Worm (Caenorhabditis elegans): ENCODE results near the gene gtl-2.

gtl-2 gene

ce11 chrIV:11286112-11286511 lies 12.9 kb downstream of the gtl-2 start:
- TF ChIP-seq B0310.2 (tag; optimal IDR thresholded peaks at IDR 0.05) (no peak), F13C5.2 (tag; optimal IDR thresholded peaks at IDR 0.05) (no peak), ceh-13 (GFP tag; optimal IDR thresholded peaks at IDR 0.05) (no peak), pes-1 (GFP tag; IDR thresholded peaks at IDR 0.05) (no peak), ets-7 (tag; optimal IDR thresholded peaks at IDR 0.05) (no peak), ama-1 (optimal IDR thresholded peaks at IDR 0.05) (no peak), hmbx-1 (tag; optimal IDR thresholded peaks at IDR 0.05) (no peak), hnd-1 (tag; optimal IDR thresholded peaks at IDR 0.05) (no peak), hmg-4 (GFP tag; optimal IDR thresholded peaks at IDR 0.05) (no peak)

- no peak for TF ChIP-seq hmg-4 (GFP tag; optimal IDR thresholded peaks at IDR 0.05)
- no peak for TF ChIP-seq B0310.2 (tag; optimal IDR thresholded peaks at IDR 0.05)
- no peak for TF ChIP-seq F13C5.2 (tag; optimal IDR thresholded peaks at IDR 0.05)
- TF ChIP-seq tra-4 (tag; optimal IDR thresholded peaks at IDR 0.05): no peak
- no peak for TF ChIP-seq hnd-1 (tag; optimal IDR thresholded peaks at IDR 0.05)
- TF ChIP-seq flt-1 (GFP tag; IDR thresholded peaks at IDR 0.05): no peak
- TF ChIP-seq ama-1 (optimal IDR thresholded peaks at IDR 0.05): no peak
- TF ChIP-seq aly-1 (tag; optimal IDR thresholded peaks at IDR 0.05): no peak
Observed at ce11 chrIV:11287511-11287910, 14.3 kb downstream of the gtl-2 start, which contains the start of gene F54D1.6. F54D1.6 (plus strand) TSS chrIV:11287811.

- TF ChIP-seq ama-1 (optimal IDR thresholded peaks at IDR 0.05) (no peak), ceh-13 (GFP tag; optimal IDR thresholded peaks at IDR 0.05) (no peak), sea-1 (GFP tag; conservative IDR thresholded peaks at IDR 0.05) (no peak), tra-4 (tag; optimal IDR thresholded peaks at IDR 0.05) (no peak), aly-1 (tag; optimal IDR thresholded peaks at IDR 0.05) (no peak), pes-1 (GFP tag; IDR thresholded peaks at IDR 0.05) (no peak), tbx-11 (GFP tag; IDR thresholded peaks at IDR 0.05) (no peak), hnd-1 (tag; optimal IDR thresholded peaks at IDR 0.05) (no peak), scrt-1 (GFP tag; IDR thresholded peaks at IDR 0.05) (no peak), F13C5.2 (tag; optimal IDR thresholded peaks at IDR 0.05) (no peak), tbx-37 (GFP tag; conservative IDR thresholded peaks at IDR 0.05) (no peak), flt-1 (GFP tag; IDR thresholded peaks at IDR 0.05) (no peak), B0310.2 (tag; optimal IDR thresholded peaks at IDR 0.05) (no peak), ets-7 (tag; optimal IDR thresholded peaks at IDR 0.05) (no peak)
Observed at ce11 chrIV:11288965-11289364, 15.7 kb downstream of the gtl-2 start.

ce11 chrIV:11296787-11297186 lies 23.5 kb downstream of the gtl-2 start, which contains the start of gene mttu-1:
mttu-1 (minus strand) TSS chrIV:11296887.
- TF ChIP-seq B0310.2 (tag; optimal IDR thresholded peaks at IDR 0.05) (no peak), flt-1 (GFP tag; IDR thresholded peaks at IDR 0.05) (no peak), aly-1 (tag; optimal IDR thresholded peaks at IDR 0.05) (no peak), ama-1 (optimal IDR thresholded peaks at IDR 0.05) (no peak), tra-4 (tag; optimal IDR thresholded peaks at IDR 0.05) (no peak), ceh-36 (tag; optimal IDR thresholded peaks at IDR 0.05) (no peak), pes-1 (GFP tag; IDR thresholded peaks at IDR 0.05) (no peak), tbx-37 (GFP tag; conservative IDR thresholded peaks at IDR 0.05) (no peak), ets-7 (tag; optimal IDR thresholded peaks at IDR 0.05) (no peak), F13C5.2 (tag; optimal IDR thresholded peaks at IDR 0.05) (no peak), scrt-1 (GFP tag; IDR thresholded peaks at IDR 0.05) (no peak), hmg-4 (GFP tag; optimal IDR thresholded peaks at IDR 0.05) (no peak), ceh-13 (GFP tag; optimal IDR thresholded peaks at IDR 0.05) (no peak), sea-1 (GFP tag; conservative IDR thresholded peaks at IDR 0.05) (no peak), hmbx-1 (tag; optimal IDR thresholded peaks at IDR 0.05) (no peak), tbx-11 (GFP tag; IDR thresholded peaks at IDR 0.05) (no peak), hnd-1 (tag; optimal IDR thresholded peaks at IDR 0.05) (no peak)

- TF ChIP-seq tra-4 (tag; optimal IDR thresholded peaks at IDR 0.05): no peak
- no peak for TF ChIP-seq sea-1 (GFP tag; conservative IDR thresholded peaks at IDR 0.05)
- TF ChIP-seq tbx-11 (GFP tag; IDR thresholded peaks at IDR 0.05): no peak
- no peak for TF ChIP-seq tbx-37 (GFP tag; conservative IDR thresholded peaks at IDR 0.05)
- no peak for TF ChIP-seq B0310.2 (tag; optimal IDR thresholded peaks at IDR 0.05)
- TF ChIP-seq ceh-13 (GFP tag; optimal IDR thresholded peaks at IDR 0.05): no peak
- no peak for TF ChIP-seq scrt-1 (GFP tag; IDR thresholded peaks at IDR 0.05)
Observed at ce11 chrIV:11298154-11299086, 25.2 kb downstream of the gtl-2 start, which contains the start of the genes B0035.15 and dnj-1. B0035.15 (minus strand) TSS chrIV:11298252. dnj-1 (plus strand) TSS chrIV:11299036.

ce11 chrIV:11304970-11305369 lies 31.7 kb downstream of the gtl-2 start:
- TF ChIP-seq B0310.2 (tag; optimal IDR thresholded peaks at IDR 0.05): no peak
- TF ChIP-seq tbx-11 (GFP tag; IDR thresholded peaks at IDR 0.05): no peak
- TF ChIP-seq pes-1 (GFP tag; IDR thresholded peaks at IDR 0.05): no peak
- no peak for TF ChIP-seq hnd-1 (tag; optimal IDR thresholded peaks at IDR 0.05)
- TF ChIP-seq tra-4 (tag; optimal IDR thresholded peaks at IDR 0.05): no peak
- no peak for TF ChIP-seq hmg-4 (GFP tag; optimal IDR thresholded peaks at IDR 0.05)
- no peak for TF ChIP-seq scrt-1 (GFP tag; IDR thresholded peaks at IDR 0.05)
- TF ChIP-seq ceh-36 (tag; optimal IDR thresholded peaks at IDR 0.05): no peak
- TF ChIP-seq sea-1 (GFP tag; conservative IDR thresholded peaks at IDR 0.05): no peak
- no peak for TF ChIP-seq F13C5.2 (tag; optimal IDR thresholded peaks at IDR 0.05)
- no peak for TF ChIP-seq ets-7 (tag; optimal IDR thresholded peaks at IDR 0.05)
- no peak for TF ChIP-seq tbx-37 (GFP tag; conservative IDR thresholded peaks at IDR 0.05)
- TF ChIP-seq ceh-13 (GFP tag; optimal IDR thresholded peaks at IDR 0.05): no peak
- no peak for TF ChIP-seq ama-1 (optimal IDR thresholded peaks at IDR 0.05)
- TF ChIP-seq flt-1 (GFP tag; IDR thresholded peaks at IDR 0.05): no peak
- TF ChIP-seq aly-1 (tag; optimal IDR thresholded peaks at IDR 0.05): no peak
- TF ChIP-seq hmbx-1 (tag; optimal IDR thresholded peaks at IDR 0.05): no peak

ce11 chrIV:11306548-11306947 lies 33.3 kb downstream of the gtl-2 start, which contains the start of gene B0035.13:
B0035.13 (minus strand) TSS chrIV:11306720.
- no peak for TF ChIP-seq hnd-1 (tag; optimal IDR thresholded peaks at IDR 0.05)

Data from whole organism, early embryonic.